Worm (Caenorhabditis elegans) whole organism, L4 larva: ENCODE measurements around the gene spp-2.

Source experiments
- D1046.2 ChIP-seq: fragments of 200-800 bp; sonication (Bioruptor generic); IDR thresholded peaks from 2 replicates; pipeline ENCODE4 v1.3.6; 2022; ENCODE audit warnings: missing genetic modification characterization, missing compliant biosample characterization
- F26F4.8 ChIP-seq: fragments of 200-800 bp; sonication (Bioruptor generic); conservative IDR thresholded peaks from 2 replicates; pipeline ENCODE4 v1.3.6; 2022; ENCODE audit warnings: missing genetic modification characterization, missing compliant biosample characterization
- F37D6.2 ChIP-seq: sonication (generic microtip); optimal IDR thresholded peaks from 2 replicates; lab custom pipeline; 2016; ENCODE audit warnings: mild to moderate bottlenecking, missing genetic modification characterization, missing compliant biosample characterization
- F49E8.2 ChIP-seq: sonication (generic microtip); optimal IDR thresholded peaks from 2 replicates; lab custom pipeline; 2016; ENCODE audit warnings: missing compliant biosample characterization, mild to moderate bottlenecking, missing genetic modification characterization, borderline replicate concordance
- Y5F2A.4 ChIP-seq: fragments of 200-800 bp; sonication (Bioruptor generic); optimal IDR thresholded peaks from 2 replicates; lab custom pipeline; 2018; ENCODE audit warnings: mild to moderate bottlenecking, missing genetic modification characterization, missing compliant biosample characterization
- ZK337.2 ChIP-seq: fragments of 200-800 bp; sonication (Bioruptor generic); IDR thresholded peaks from 2 replicates; pipeline ENCODE4 v1.3.6; 2022; ENCODE audit warnings: missing genetic modification reagents, missing genetic modification characterization, missing compliant biosample characterization
- ZK546.5 ChIP-seq, 2 experiments: sonication (generic microtip); optimal IDR thresholded peaks; 2 replicates each; lab custom pipeline; 2017; ENCODE audit warnings: missing biosample characterization in 2 of 2, missing genetic modification characterization in 2 of 2
- aha-1 ChIP-seq: fragments of 150-350 bp; peaks from one replicate; lab custom pipeline; 2014; ENCODE audit warnings: missing biosample characterization, missing genetic modification characterization
- ama-1 ChIP-seq: fragments of 150-350 bp; optimal IDR thresholded peaks from 2 replicates; lab custom pipeline; 2014; ENCODE audit warnings: inconsistent platforms, mixed read lengths
- arid-1 ChIP-seq: fragments of 200-800 bp; sonication (Bioruptor generic); conservative IDR thresholded peaks from 2 replicates; pipeline ENCODE4 v1.3.6; 2022; ENCODE audit warnings: missing genetic modification reagents, missing genetic modification characterization, missing compliant biosample characterization
- ceh-28 ChIP-seq: fragments of 150-350 bp; optimal IDR thresholded peaks from 2 replicates; lab custom pipeline; 2014; ENCODE audit warnings: missing biosample characterization, missing genetic modification reagents, missing genetic modification characterization
- ceh-44 ChIP-seq: fragments of 200-800 bp; sonication (Bioruptor generic); IDR thresholded peaks from 2 replicates; pipeline ENCODE4 v1.3.6; 2022; ENCODE audit warnings: missing genetic modification reagents, missing genetic modification characterization, missing compliant biosample characterization
- ceh-62 ChIP-seq: sonication (generic microtip); optimal IDR thresholded peaks from 2 replicates; lab custom pipeline; 2017; ENCODE audit warnings: missing biosample characterization, missing genetic modification characterization
- ceh-82 ChIP-seq: sonication (generic microtip); optimal IDR thresholded peaks from 2 replicates; lab custom pipeline; 2017; ENCODE audit warnings: missing biosample characterization, missing genetic modification characterization
- ctbp-1 ChIP-seq: fragments of 200-800 bp; sonication (Bioruptor generic); IDR thresholded peaks from 2 replicates; pipeline ENCODE4 v1.3.6; 2022; ENCODE audit warnings: missing genetic modification reagents, missing genetic modification characterization, missing compliant biosample characterization
- daf-16 ChIP-seq, 3 experiments: sonication (generic microtip); optimal IDR thresholded peaks; 2 replicates each; lab custom pipeline; 2016 to 2017; ENCODE audit warnings: missing genetic modification characterization in 3 of 3, missing genetic modification reagents in 3 of 3, mild to moderate bottlenecking in 2 of 3, missing compliant biosample characterization in 2 of 3, missing biosample characterization in 1 of 3, moderate library complexity in 1 of 3
- daf-8 ChIP-seq: fragments of 200-800 bp; sonication (Bioruptor generic); IDR thresholded peaks from 2 replicates; pipeline ENCODE4 v1.3.6; 2022; ENCODE audit warnings: missing genetic modification characterization, missing compliant biosample characterization
- dmd-8 ChIP-seq: fragments of 200-800 bp; sonication (Bioruptor generic); IDR thresholded peaks from 2 replicates; pipeline ENCODE4 v1.3.6; 2022; ENCODE audit warnings: missing genetic modification characterization, missing compliant biosample characterization
- egl-43 ChIP-seq: fragments of 200-800 bp; sonication (Bioruptor generic); IDR thresholded peaks from 2 replicates; pipeline ENCODE4 v1.3.6; 2022; ENCODE audit warnings: missing genetic modification reagents, missing genetic modification characterization, missing compliant biosample characterization
- fkh-10 ChIP-seq: fragments of 150-350 bp; optimal IDR thresholded peaks from 2 replicates; lab custom pipeline; 2014; ENCODE audit warnings: missing biosample characterization, missing genetic modification reagents, missing genetic modification characterization
- fos-1 ChIP-seq: fragments of 150-350 bp; optimal IDR thresholded peaks from 2 replicates; lab custom pipeline; 2014; ENCODE audit warnings: missing biosample characterization, missing genetic modification characterization
- gei-8 ChIP-seq: fragments of 200-800 bp; sonication (Bioruptor generic); optimal IDR thresholded peaks from 2 replicates; lab custom pipeline; 2018; ENCODE audit warnings: mild to moderate bottlenecking, missing genetic modification characterization, missing compliant biosample characterization
- hlh-30 ChIP-seq: sonication (generic microtip); optimal IDR thresholded peaks from 2 replicates; lab custom pipeline; 2017; ENCODE audit warnings: antibody characterized with exemption, mild to moderate bottlenecking, missing genetic modification characterization, missing compliant biosample characterization; ENCODE audit not compliant: insufficient read depth
- jun-1 ChIP-seq: fragments of 150-350 bp; optimal IDR thresholded peaks from 2 replicates; lab custom pipeline; 2014; ENCODE audit warnings: missing biosample characterization, missing genetic modification reagents, missing genetic modification characterization
- lim-7 ChIP-seq: fragments of 200-800 bp; sonication (Bioruptor generic); IDR thresholded peaks from 2 replicates; pipeline ENCODE4 v1.3.6; 2022; ENCODE audit warnings: missing genetic modification characterization, missing compliant biosample characterization
- lin-39 ChIP-seq: fragments of 150-350 bp; optimal IDR thresholded peaks from 2 replicates; lab custom pipeline; 2014; ENCODE audit warnings: missing biosample characterization, missing genetic modification reagents, missing genetic modification characterization
- lsy-2 ChIP-seq, 2 experiments: fragments of 150-350 bp in 1 of 2; sonication (generic microtip) in 1 of 2; optimal IDR thresholded peaks; 2 replicates each; lab custom pipeline; 2014 to 2017; ENCODE audit warnings: missing biosample characterization in 2 of 2, missing genetic modification characterization in 2 of 2
- madf-5 ChIP-seq, 2 experiments: fragments of 200-800 bp; sonication (Bioruptor generic); IDR thresholded peaks; 2 replicates each; pipeline ENCODE4 v1.3.6; 2022; ENCODE audit warnings: missing compliant biosample characterization in 2 of 2, missing genetic modification characterization in 2 of 2
- madf-9 ChIP-seq: fragments of 200-800 bp; sonication (Bioruptor generic); conservative IDR thresholded peaks from 2 replicates; pipeline ENCODE4 v1.3.6; 2022; ENCODE audit warnings: missing genetic modification reagents, missing genetic modification characterization, missing compliant biosample characterization
- mdl-1 ChIP-seq, 2 experiments: fragments of 150-350 bp in 1 of 2; sonication (generic microtip) in 1 of 2; optimal IDR thresholded peaks; 2 replicates each; lab custom pipeline; 2014 to 2017; ENCODE audit warnings: missing biosample characterization in 2 of 2, missing genetic modification characterization in 2 of 2
- mdt-29 ChIP-seq: fragments of 200-800 bp; sonication (Bioruptor generic); IDR thresholded peaks from 2 replicates; pipeline ENCODE4 v1.3.6; 2022; ENCODE audit warnings: missing genetic modification reagents, missing genetic modification characterization, missing compliant biosample characterization
- mep-1 ChIP-seq: fragments of 150-350 bp; sonication (generic microtip); optimal IDR thresholded peaks from 3 replicates; lab custom pipeline; 2014; ENCODE audit warnings: missing biosample characterization, missing genetic modification characterization
- nhr-42 ChIP-seq: fragments of 200-800 bp; sonication (Bioruptor generic); IDR thresholded peaks from 2 replicates; pipeline ENCODE4 v1.3.6; 2022; ENCODE audit warnings: missing genetic modification characterization, missing compliant biosample characterization
- nhr-76 ChIP-seq: fragments of 150-350 bp; optimal IDR thresholded peaks from 2 replicates; lab custom pipeline; 2014; ENCODE audit warnings: missing biosample characterization, missing genetic modification characterization
- nhr-77 ChIP-seq: fragments of 150-350 bp; optimal IDR thresholded peaks from 2 replicates; lab custom pipeline; 2014; ENCODE audit warnings: missing biosample characterization, missing genetic modification characterization
- pqm-1 ChIP-seq: sonication (generic microtip); optimal IDR thresholded peaks from 2 replicates; lab custom pipeline; 2017; ENCODE audit warnings: missing biosample characterization, missing genetic modification characterization
- rbr-2 ChIP-seq: sonication (generic microtip); optimal IDR thresholded peaks from 2 replicates; lab custom pipeline; 2016; ENCODE audit warnings: missing genotype, missing genetic modification characterization, missing compliant biosample characterization
- saeg-2 ChIP-seq: fragments of 200-800 bp; sonication (Bioruptor generic); IDR thresholded peaks from 2 replicates; pipeline ENCODE4 v1.3.6; 2022; ENCODE audit warnings: missing genetic modification reagents, missing genetic modification characterization, missing compliant biosample characterization
- sdz-12 ChIP-seq: fragments of 200-800 bp; sonication (Bioruptor generic); optimal IDR thresholded peaks from 2 replicates; lab custom pipeline; 2018; ENCODE audit warnings: mild to moderate bottlenecking, missing genetic modification characterization, missing compliant biosample characterization
- set-16 ChIP-seq: fragments of 200-800 bp; sonication (Bioruptor generic); IDR thresholded peaks from 2 replicates; pipeline ENCODE4 v1.3.6; 2022; ENCODE audit warnings: missing genetic modification reagents, missing genetic modification characterization, missing compliant biosample characterization
- snpc-1.2 ChIP-seq: fragments of 200-800 bp; sonication (Bioruptor generic); IDR thresholded peaks from 2 replicates; pipeline ENCODE4 v1.3.6; 2022; ENCODE audit warnings: missing genetic modification reagents, missing genetic modification characterization, missing compliant biosample characterization
- spr-1 ChIP-seq: sonication (generic microtip); optimal IDR thresholded peaks from 2 replicates; lab custom pipeline; 2016; ENCODE audit warnings: mild to moderate bottlenecking, missing genetic modification characterization, missing compliant biosample characterization
- unc-62 ChIP-seq, 3 experiments: fragments of 150-350 bp in 1 of 3; sonication (generic microtip); optimal IDR thresholded peaks in 2 of 3; peaks in 1 of 3; 1 replicate in 1 of 3; 2 replicates in 2 of 3; lab custom pipeline; 2014 to 2017; ENCODE audit warnings: missing biosample characterization in 3 of 3, missing genetic modification characterization in 3 of 3, missing genetic modification reagents in 3 of 3, missing genotype in 1 of 3
- vab-7 ChIP-seq: fragments of 200-800 bp; sonication (Bioruptor generic); IDR thresholded peaks from 2 replicates; pipeline ENCODE4 v1.3.6; 2022; ENCODE audit warnings: missing genetic modification reagents, missing genetic modification characterization, missing compliant biosample characterization
- zag-1 ChIP-seq: fragments of 150-350 bp; optimal IDR thresholded peaks from 2 replicates; lab custom pipeline; 2014; ENCODE audit warnings: missing biosample characterization, missing genetic modification characterization
- zfp-2 ChIP-seq: sonication (generic microtip); optimal IDR thresholded peaks from 2 replicates; lab custom pipeline; 2016; ENCODE audit warnings: mild to moderate bottlenecking, missing genetic modification characterization, missing compliant biosample characterization
- zfp-3 ChIP-seq: fragments of 200-800 bp; sonication (Bioruptor generic); conservative IDR thresholded peaks from 2 replicates; pipeline ENCODE4 v1.3.6; 2022; ENCODE audit warnings: missing genetic modification reagents, missing genetic modification characterization, missing compliant biosample characterization
- zip-11 ChIP-seq: fragments of 200-800 bp; sonication (Bioruptor generic); IDR thresholded peaks from 2 replicates; pipeline ENCODE4 v1.3.6; 2022; ENCODE audit warnings: missing genetic modification characterization, missing compliant biosample characterization
- ztf-7 ChIP-seq: fragments of 150-350 bp; optimal IDR thresholded peaks from 2 replicates; lab custom pipeline; 2014; ENCODE audit warnings: missing biosample characterization, missing genetic modification characterization

spp-2 gene

DNA sequence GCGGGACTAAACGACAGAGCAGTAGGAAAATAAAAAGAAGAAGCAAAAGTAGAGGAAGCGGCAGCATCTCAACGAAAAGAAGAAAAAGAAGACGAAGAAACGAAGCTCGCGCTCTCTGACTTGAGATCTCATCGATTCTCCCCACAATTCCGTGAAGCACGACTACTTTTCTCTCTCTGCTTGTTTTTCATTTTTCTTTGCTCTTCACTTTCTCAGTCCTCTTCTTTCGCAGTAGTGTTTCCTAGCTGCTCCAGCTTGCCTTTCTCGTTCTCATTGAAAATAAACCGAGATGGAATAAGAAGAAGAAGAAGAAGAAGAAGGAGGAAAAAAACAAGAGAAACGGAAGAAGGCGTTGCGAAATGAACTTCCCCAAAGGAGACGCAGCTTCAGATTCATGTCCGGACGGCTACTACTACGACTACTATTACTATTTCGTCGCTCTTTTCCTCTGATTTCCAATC is 31.9 kb downstream of the spp-2 start (continued):
- peak in 1 of 2 experiments; percentile 45 for TF ChIP-seq mdl-1 (tag; optimal IDR thresholded peaks at IDR 0.05; lab: Kevin White, UChicago)
- no peak for TF ChIP-seq egl-43 (GFP tag; lab: Robert Waterston, UW)
- no peak for TF ChIP-seq spr-1 (tag; lab: Kevin White, UChicago)
- no peak for TF ChIP-seq snpc-1.2 (GFP tag; lab: Robert Waterston, UW)
- TF ChIP-seq madf-5 (GFP tag; IDR thresholded peaks at IDR 0.05; lab: Robert Waterston, UW) = no peak
- TF ChIP-seq set-16 (GFP tag; lab: Robert Waterston, UW) = peak; percentile 38; the same call in 1 of the 2 replicates
- TF ChIP-seq nhr-76 (tag; lab: Kevin White, UChicago) = no peak
- TF ChIP-seq ZK337.2 = no peak
- no peak for TF ChIP-seq F49E8.2 (tag; lab: Kevin White, UChicago)
- no peak for TF ChIP-seq pqm-1 (tag; lab: Kevin White, UChicago)
- no peak for TF ChIP-seq Y5F2A.4 (GFP tag; lab: Kevin White, UChicago)
- no peak for TF ChIP-seq zfp-2 (tag; lab: Kevin White, UChicago)
- no peak for TF ChIP-seq ama-1
- TF ChIP-seq F26F4.8 (GFP tag; lab: Robert Waterston, UW) = no peak
- TF ChIP-seq daf-8 (GFP tag; lab: Robert Waterston, UW) = no peak
- TF ChIP-seq dmd-8 (GFP tag; lab: Robert Waterston, UW) = no peak
- no peak for TF ChIP-seq zfp-3 (GFP tag; lab: Robert Waterston, UW)
- no peak for TF ChIP-seq saeg-2
- no peak for TF ChIP-seq D1046.2 (GFP tag; lab: Robert Waterston, UW)
- no peak for TF ChIP-seq mdt-29 (GFP tag; lab: Robert Waterston, UW)
- TF ChIP-seq ctbp-1 (GFP tag; lab: Robert Waterston, UW) = peak; percentile 76
- TF ChIP-seq ZK546.5 (tag; optimal IDR thresholded peaks at IDR 0.05; lab: Kevin White, UChicago) = no peak
- no peak for TF ChIP-seq ceh-62
- no peak for TF ChIP-seq jun-1 (tag; lab: Kevin White, UChicago)
- TF ChIP-seq ceh-28 (tag; lab: Kevin White, UChicago) = peak; percentile 10
- TF ChIP-seq F37D6.2 (tag; lab: Kevin White, UChicago) = peak; percentile 79
- TF ChIP-seq lim-7 (GFP tag; lab: Robert Waterston, UW) = no peak
- TF ChIP-seq gei-8 (GFP tag; lab: Kevin White, UChicago) = no peak
- TF ChIP-seq zip-11 (GFP tag; lab: Robert Waterston, UW) = no peak
- TF ChIP-seq sdz-12 (GFP tag; lab: Kevin White, UChicago) = no peak
- no peak for TF ChIP-seq fos-1 (tag; lab: Kevin White, UChicago)
- no peak for TF ChIP-seq nhr-42 (GFP tag; lab: Robert Waterston, UW)
- peak; percentile 96 for TF ChIP-seq aha-1 (tag; lab: Kevin White, UChicago)
- no peak for TF ChIP-seq ceh-82 (tag; lab: Kevin White, UChicago)
- peak; percentile 96 for TF ChIP-seq fkh-10
- TF ChIP-seq mep-1 = peak; percentile 64
- no peak for TF ChIP-seq ceh-44
- no peak for TF ChIP-seq daf-16 (GFP tag; optimal IDR thresholded peaks at IDR 0.05; lab: Kevin White, UChicago)
- no peak for TF ChIP-seq daf-16 (tag; optimal IDR thresholded peaks at IDR 0.05; lab: Kevin White, UChicago)
- peak; percentile 11 for TF ChIP-seq hlh-30 (tag; lab: Kevin White, UChicago)
- peak; percentile 20 to 45 for TF ChIP-seq lsy-2 (tag; optimal IDR thresholded peaks at IDR 0.05; lab: Kevin White, UChicago)

- TF ChIP-seq aha-1 (tag; lab: Kevin White, UChicago) = peak; percentile 96
- no peak for TF ChIP-seq madf-9 (GFP tag; lab: Robert Waterston, UW)
- TF ChIP-seq daf-16 (GFP tag; optimal IDR thresholded peaks at IDR 0.05; lab: Kevin White, UChicago) = no peak
- no peak for TF ChIP-seq daf-16 (tag; optimal IDR thresholded peaks at IDR 0.05; lab: Kevin White, UChicago)
- TF ChIP-seq rbr-2 (tag; lab: Kevin White, UChicago) = no peak
- TF ChIP-seq nhr-77 (tag; lab: Kevin White, UChicago) = no peak
- TF ChIP-seq unc-62 (GFP tag; optimal IDR thresholded peaks at IDR 0.05 in 1 of 2; lab: Kevin White, UChicago) = peak in 1 of 2 experiments; percentile 8
- no peak for TF ChIP-seq unc-62 (tag; optimal IDR thresholded peaks at IDR 0.05; lab: Kevin White, UChicago)
- no peak for TF ChIP-seq mdl-1 (tag; optimal IDR thresholded peaks at IDR 0.05; lab: Kevin White, UChicago)
- TF ChIP-seq zag-1 = no peak
- TF ChIP-seq arid-1 (GFP tag; lab: Robert Waterston, UW) = no peak
- no peak for TF ChIP-seq ztf-7 (tag; lab: Kevin White, UChicago)
- TF ChIP-seq zfp-3 (GFP tag; lab: Robert Waterston, UW) = no peak
- no peak for TF ChIP-seq lin-39 (tag; lab: Kevin White, UChicago)
- TF ChIP-seq vab-7 = no peak
- TF ChIP-seq, all 104 proteins: peak for 2
These were observed 33.5 kb downstream of the spp-2 start for ce11 chrX:7283136-7283535.
